Worm (Caenorhabditis elegans): ENCODE results near the gene far-3.

The far-3 gene

ce11 chrV:12970575-12971160 lies 26.7 kb downstream of the far-3 start, which contains the start of gene pnn-1:
Gene pnn-1, plus strand, starts transcription at chrV:12971110.
- peak; percentile 12 for TF ChIP-seq tbx-2 (tag; optimal IDR thresholded peaks at IDR 0.05)
- TF ChIP-seq mef-2 (tag; optimal IDR thresholded peaks at IDR 0.05), result no peak
- no peak for TF ChIP-seq pag-3 (tag; optimal IDR thresholded peaks at IDR 0.05; ENCODE audit: borderline replicate concordance, insufficient read depth)
- no peak for TF ChIP-seq ceh-8 (GFP tag; optimal IDR thresholded peaks at IDR 0.05)
- no peak for TF ChIP-seq nhr-237 (tag; optimal IDR thresholded peaks at IDR 0.05)
- TF ChIP-seq nhr-77 (tag; optimal IDR thresholded peaks at IDR 0.05), result no peak
- TF ChIP-seq F16B12.6 (tag; optimal IDR thresholded peaks at IDR 0.05), result peak; percentile 87
- TF ChIP-seq lin-35 (GFP tag; optimal IDR thresholded peaks at IDR 0.05), result peak; percentile 28 to 63
- no peak for TF ChIP-seq elt-3 (tag; optimal IDR thresholded peaks at IDR 0.05)
- TF ChIP-seq egl-27 (tag; optimal IDR thresholded peaks at IDR 0.05), result no peak
- TF ChIP-seq swsn-7 (tag; optimal IDR thresholded peaks at IDR 0.05), result no peak
- TF ChIP-seq lin-13 (GFP tag; optimal IDR thresholded peaks at IDR 0.05), result no peak
- TF ChIP-seq nhr-90 (tag; optimal IDR thresholded peaks at IDR 0.05; ENCODE audit: poor library complexity), result no peak
- no peak for TF ChIP-seq C34B4.2 (tag; optimal IDR thresholded peaks at IDR 0.05)
- no peak for TF ChIP-seq mdl-1 (tag; optimal IDR thresholded peaks at IDR 0.05)
- TF ChIP-seq ceh-63 (GFP tag; optimal IDR thresholded peaks at IDR 0.05), result no peak
- TF ChIP-seq C04F5.9 (tag; optimal IDR thresholded peaks at IDR 0.05), result no peak
- peak; percentile 37 for TF ChIP-seq nhr-47 (tag; optimal IDR thresholded peaks at IDR 0.05)
- TF ChIP-seq aha-1 (tag; optimal IDR thresholded peaks at IDR 0.05), result no peak
- TF ChIP-seq efl-1 (optimal IDR thresholded peaks at IDR 0.05), result peak; percentile 40 to 58
- peak; percentile 49 to 95 for TF ChIP-seq efl-1 (GFP tag; optimal IDR thresholded peaks at IDR 0.05 in 1 of 2)
- no peak for TF ChIP-seq nhr-11 (tag; optimal IDR thresholded peaks at IDR 0.05)
- TF ChIP-seq xbp-1 (tag; optimal IDR thresholded peaks at IDR 0.05), result peak; percentile 31
- TF ChIP-seq hlh-4 (tag; optimal IDR thresholded peaks at IDR 0.05), result no peak
- no peak for TF ChIP-seq nhr-28 (tag; optimal IDR thresholded peaks at IDR 0.05)
- TF ChIP-seq sptf-1 (tag; optimal IDR thresholded peaks at IDR 0.05), result no peak
- TF ChIP-seq ama-1 (optimal IDR thresholded peaks at IDR 0.05), result no peak
- no peak for TF ChIP-seq efl-3 (GFP tag; optimal IDR thresholded peaks at IDR 0.05)
- TF ChIP-seq sup-37 (GFP tag; optimal IDR thresholded peaks at IDR 0.05), result no peak
- TF ChIP-seq mab-9 (GFP tag; IDR thresholded peaks at IDR 0.05), result no peak
- TF ChIP-seq fkh-8 (tag; optimal IDR thresholded peaks at IDR 0.05), result no peak
- TF ChIP-seq fkh-4 (tag; optimal IDR thresholded peaks at IDR 0.05; ENCODE audit: borderline replicate concordance), result no peak
- no peak for TF ChIP-seq unc-30 (tag; optimal IDR thresholded peaks at IDR 0.05)
- no peak for TF ChIP-seq Y116A8C.19 (tag; optimal IDR thresholded peaks at IDR 0.05; ENCODE audit: borderline replicate concordance)
- no peak for TF ChIP-seq nhr-85 (tag)
- TF ChIP-seq ceh-82 (tag; optimal IDR thresholded peaks at IDR 0.05), result no peak
- TF ChIP-seq fkh-10 (GFP tag; optimal IDR thresholded peaks at IDR 0.05), result no peak
- no peak for TF ChIP-seq snpc-4 (tag; optimal IDR thresholded peaks at IDR 0.05)
- TF ChIP-seq nhr-12 (tag; optimal IDR thresholded peaks at IDR 0.05), result no peak
- TF ChIP-seq pax-3 (tag; optimal IDR thresholded peaks at IDR 0.05), result no peak
- TF ChIP-seq skn-1 (tag; optimal IDR thresholded peaks at IDR 0.05), result no peak
- no peak for TF ChIP-seq pqm-1 (tag; optimal IDR thresholded peaks at IDR 0.05)
- TF ChIP-seq unc-62 (GFP tag; optimal IDR thresholded peaks at IDR 0.05), result no peak
- TF ChIP-seq nhr-71 (tag; optimal IDR thresholded peaks at IDR 0.05), result peak; percentile 44
- no peak for TF ChIP-seq ceh-90 (tag; optimal IDR thresholded peaks at IDR 0.05)
- no peak for TF ChIP-seq irx-1 (tag; optimal IDR thresholded peaks at IDR 0.05)
- no peak for TF ChIP-seq ztf-11 (tag; optimal IDR thresholded peaks at IDR 0.05)
- no peak for TF ChIP-seq zag-1 (tag; optimal IDR thresholded peaks at IDR 0.05)
- no peak for TF ChIP-seq ztf-4 (tag; optimal IDR thresholded peaks at IDR 0.05)
- no peak for TF ChIP-seq lin-15B (tag; optimal IDR thresholded peaks at IDR 0.05)
- TF ChIP-seq vab-15 (tag; optimal IDR thresholded peaks at IDR 0.05), result no peak
- TF ChIP-seq unc-130 (tag; optimal IDR thresholded peaks at IDR 0.05), result no peak
- TF ChIP-seq isw-1 (GFP tag; IDR thresholded peaks at IDR 0.05), result no peak
- no peak for TF ChIP-seq fos-1 (tag; optimal IDR thresholded peaks at IDR 0.05)
